Fruit fly (Drosophila melanogaster): ENCODE measurements around the gene CG15172.

CG15172 gene

DNA sequence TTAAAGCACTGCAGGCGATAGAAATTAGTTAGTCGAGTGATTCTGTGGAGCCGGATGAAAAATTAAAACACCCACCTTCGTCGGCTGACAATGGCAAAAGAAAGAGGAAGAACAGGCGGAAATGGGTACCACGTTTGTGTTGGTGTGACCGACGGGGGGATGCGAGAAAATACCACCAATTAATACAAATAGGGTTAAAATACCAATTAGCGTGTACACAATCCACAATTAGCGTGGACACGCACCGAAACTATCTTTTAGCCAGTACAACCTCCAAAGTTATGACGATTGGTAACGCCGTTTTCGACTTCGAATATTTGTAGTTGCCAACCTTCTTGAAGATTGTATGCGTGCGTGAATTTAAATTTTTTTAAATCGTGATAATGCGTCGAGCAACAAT lies 13.1 kb upstream of the CG15172 start, which contains the start of gene RpL30 (continued):
- TF ChIP-seq net (GFP tag; optimal IDR thresholded peaks at IDR 0.05), result peak; percentile 90
- TF ChIP-seq CG10669 (GFP tag; optimal IDR thresholded peaks at IDR 0.05), result peak; percentile 48
- peak; percentile 81 for TF ChIP-seq CG34406 (GFP tag; optimal IDR thresholded peaks at IDR 0.05)
- TF ChIP-seq CG6792 (GFP tag; optimal IDR thresholded peaks at IDR 0.05), result peak; percentile 69
- TF ChIP-seq CG11902 (GFP tag; optimal IDR thresholded peaks at IDR 0.05), result peak; percentile 33
- TF ChIP-seq lz (GFP tag; optimal IDR thresholded peaks at IDR 0.05), result peak; percentile 82
- peak; percentile 81 for TF ChIP-seq Sox14 (GFP tag; optimal IDR thresholded peaks at IDR 0.05)
- peak; percentile 43 for TF ChIP-seq fd59A (GFP tag; optimal IDR thresholded peaks at IDR 0.05)
- peak; percentile 80 for TF ChIP-seq achi (GFP tag; optimal IDR thresholded peaks at IDR 0.05)
- TF ChIP-seq fkh (GFP tag; optimal IDR thresholded peaks at IDR 0.05), result peak; percentile 79
- TF ChIP-seq Ets96B (tag; optimal IDR thresholded peaks at IDR 0.05), result peak; percentile 60
- peak; percentile 86 for TF ChIP-seq Sox102F (GFP tag; optimal IDR thresholded peaks at IDR 0.05)
- peak; percentile 56 for TF ChIP-seq CG11294 (GFP tag; IDR thresholded peaks at IDR 0.05)
- TF ChIP-seq fd85E (GFP tag; optimal IDR thresholded peaks at IDR 0.05), result peak; percentile 90
- TF ChIP-seq Hr39 (GFP tag; optimal IDR thresholded peaks at IDR 0.05), result peak; percentile 65

dm6 chr2L:19010037-19010436 lies 12.2 kb upstream of the CG15172 start:
- TF ChIP-seq CG8632 (GFP tag; optimal IDR thresholded peaks at IDR 0.05) (no peak), CG8119 (GFP tag; IDR thresholded peaks at IDR 0.05) (no peak), CG9139 (GFP tag; optimal IDR thresholded peaks at IDR 0.05) (no peak), CG7368 (GFP tag; optimal IDR thresholded peaks at IDR 0.05) (no peak)

dm6 chr2L:19010566-19010965 lies 11.7 kb upstream of the CG15172 start, which contains the start of gene robl37BC:
Gene robl37BC, plus strand, starts transcription at chr2L:19010866.
- TF ChIP-seq fd85E (GFP tag; optimal IDR thresholded peaks at IDR 0.05), result no peak
- no peak for TF ChIP-seq cyc (GFP tag; optimal IDR thresholded peaks at IDR 0.05)
- TF ChIP-seq CG9139 (GFP tag; optimal IDR thresholded peaks at IDR 0.05), result no peak
- TF ChIP-seq salr (GFP tag; optimal IDR thresholded peaks at IDR 0.05), result no peak
- no peak for TF ChIP-seq ss (GFP tag; optimal IDR thresholded peaks at IDR 0.05)

DNA sequence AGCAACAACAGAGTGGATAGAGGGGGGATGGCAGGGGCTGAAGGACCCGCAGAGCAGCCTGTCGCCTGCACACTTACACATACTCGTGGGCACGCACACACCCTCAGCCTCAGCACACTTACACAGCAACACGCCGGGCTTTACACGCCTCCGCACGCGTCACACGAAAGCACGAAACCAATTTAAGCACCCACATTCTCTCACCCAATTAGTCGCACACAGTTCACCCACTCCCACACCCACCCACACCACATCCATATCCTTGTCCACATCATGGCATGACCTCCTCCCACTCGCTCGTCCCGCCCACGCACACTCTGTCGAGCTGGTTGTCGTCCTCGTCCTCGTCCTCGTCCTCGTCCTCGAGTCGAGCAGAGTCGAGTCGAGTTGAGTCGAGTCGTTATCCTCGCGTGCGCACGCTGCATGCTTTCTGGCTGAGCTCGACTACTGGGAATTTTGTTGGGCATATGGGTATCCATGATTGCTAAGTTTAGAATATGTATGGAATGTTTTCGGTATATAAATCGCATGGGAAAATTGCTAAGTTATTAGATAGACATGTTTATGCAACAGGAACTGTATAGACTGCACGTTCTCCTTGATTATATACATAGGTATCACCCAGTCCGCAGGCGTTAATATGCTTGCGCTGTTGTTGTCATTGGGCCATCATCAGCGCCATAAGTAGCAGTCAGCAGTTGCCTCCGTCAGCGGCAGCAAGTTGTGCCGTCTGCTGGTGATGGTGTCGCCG lies 10.1 kb upstream of the CG15172 start:
- peak; percentile 73 for TF ChIP-seq CG10631 (GFP tag; optimal IDR thresholded peaks at IDR 0.05)
- TF ChIP-seq CG11762 (GFP tag; optimal IDR thresholded peaks at IDR 0.05; ENCODE audit: insufficient read depth), result peak; percentile 44
- peak; percentile 72 for TF ChIP-seq pdm3 (GFP tag; optimal IDR thresholded peaks at IDR 0.05)
- peak; percentile 5 for TF ChIP-seq CG16779 (tag; optimal IDR thresholded peaks at IDR 0.05)
- TF ChIP-seq Ets21C (GFP tag; optimal IDR thresholded peaks at IDR 0.05), result peak; percentile 61
- TF ChIP-seq fkh (GFP tag; optimal IDR thresholded peaks at IDR 0.05), result peak; percentile 15
- TF ChIP-seq CG15336 (GFP tag; IDR thresholded peaks at IDR 0.05), result peak; percentile 63
- peak; percentile 70 for TF ChIP-seq dsx (GFP tag; optimal IDR thresholded peaks at IDR 0.05; ENCODE audit: poor library complexity, severe bottlenecking)
- no peak for TF ChIP-seq dac (GFP tag; optimal IDR thresholded peaks at IDR 0.05)
- TF ChIP-seq Hr39 (GFP tag; optimal IDR thresholded peaks at IDR 0.05), result peak; percentile 80
- TF ChIP-seq CG6854 (GFP tag; optimal IDR thresholded peaks at IDR 0.05), result no peak
- TF ChIP-seq CG11294 (GFP tag; IDR thresholded peaks at IDR 0.05), result peak; percentile 71; the same call in 1 of the 2 replicates
- peak; percentile 54 for TF ChIP-seq vri (GFP tag; optimal IDR thresholded peaks at IDR 0.05)
- TF ChIP-seq fd85E (GFP tag; optimal IDR thresholded peaks at IDR 0.05), result no peak
- peak; percentile 79 for TF ChIP-seq CG31627 (GFP tag; optimal IDR thresholded peaks at IDR 0.05)
- no peak for TF ChIP-seq Blimp-1 (GFP tag; optimal IDR thresholded peaks at IDR 0.05)
- TF ChIP-seq lz (GFP tag; optimal IDR thresholded peaks at IDR 0.05), result peak; percentile 80
- TF ChIP-seq Sox15 (GFP tag; optimal IDR thresholded peaks at IDR 0.05), result peak; percentile 62
- peak; percentile 63 for TF ChIP-seq CG7368 (GFP tag; optimal IDR thresholded peaks at IDR 0.05)
- peak; percentile 71 for TF ChIP-seq achi (GFP tag; optimal IDR thresholded peaks at IDR 0.05)
- peak; percentile 44 to 72 for TF ChIP-seq ss (GFP tag; optimal IDR thresholded peaks at IDR 0.05)
- TF ChIP-seq Sox102F (GFP tag; optimal IDR thresholded peaks at IDR 0.05), result peak; percentile 71
- TF ChIP-seq cyc (GFP tag; optimal IDR thresholded peaks at IDR 0.05), result peak; percentile 75
- TF ChIP-seq CG8632 (GFP tag; optimal IDR thresholded peaks at IDR 0.05), result peak; percentile 53
- peak; percentile 56 for TF ChIP-seq CG6808 (GFP tag; optimal IDR thresholded peaks at IDR 0.05)
- TF ChIP-seq fd59A (GFP tag; optimal IDR thresholded peaks at IDR 0.05), result peak; percentile 60
- TF ChIP-seq eg (GFP tag; IDR thresholded peaks at IDR 0.05), result peak; percentile 78
- TF ChIP-seq Met (GFP tag; optimal IDR thresholded peaks at IDR 0.05), result peak; percentile 74
- peak; percentile 72 for TF ChIP-seq CG1621 (tag; optimal IDR thresholded peaks at IDR 0.05)
- peak; percentile 69 for TF ChIP-seq topi (GFP tag; optimal IDR thresholded peaks at IDR 0.05)
- peak; percentile 75 for TF ChIP-seq CG6792 (GFP tag; optimal IDR thresholded peaks at IDR 0.05)
- TF ChIP-seq Eip75B (GFP tag; optimal IDR thresholded peaks at IDR 0.05), result peak; percentile 73
- peak; percentile 74 for TF ChIP-seq Gug (GFP tag; IDR thresholded peaks at IDR 0.05)

All from whole organism, prepupa.